Fruit fly (Drosophila melanogaster) whole organism, wandering third instar larva: ENCODE measurements around the gene AdamTS-B.

ENCODE experiments used
- CG9705 ChIP-seq: fragments of 200-800 bp; sonication (Bioruptor generic); optimal IDR thresholded peaks from 2 replicates; lab custom pipeline; 2018; ENCODE audit warnings: missing biosample characterization, mild to moderate bottlenecking, missing genetic modification characterization
- CrebA ChIP-seq: fragments of 200-800 bp; sonication (Bioruptor generic); optimal IDR thresholded peaks from 2 replicates; lab custom pipeline; 2016; ENCODE audit warnings: missing biosample characterization, mild to moderate bottlenecking, missing genetic modification characterization, borderline replicate concordance
- Dfd ChIP-seq: fragments of >200 bp; optimal IDR thresholded peaks from 2 replicates; lab custom pipeline; 2017; ENCODE audit warnings: missing biosample characterization, missing genetic modification characterization
- GATAd ChIP-seq: sonication (Bioruptor generic); optimal IDR thresholded peaks from 2 replicates; lab custom pipeline; 2016; ENCODE audit warnings: missing biosample characterization, missing genetic modification characterization
- HLH106 ChIP-seq: fragments of 200-800 bp; optimal IDR thresholded peaks from 3 replicates; lab custom pipeline; 2019; ENCODE audit warnings: missing biosample characterization, mild to moderate bottlenecking, missing genetic modification characterization, moderate library complexity
- Hnf4 ChIP-seq: fragments of 200-800 bp; sonication (Bioruptor generic); optimal IDR thresholded peaks from 2 replicates; lab custom pipeline; 2016; ENCODE audit warnings: missing biosample characterization, mild to moderate bottlenecking, missing genetic modification characterization
- Jra ChIP-seq: sonication (Bioruptor generic); optimal IDR thresholded peaks from 2 replicates; lab custom pipeline; 2016; ENCODE audit warnings: missing biosample characterization, missing genetic modification characterization
- Myc ChIP-seq: fragments of >200 bp; optimal IDR thresholded peaks from 2 replicates; lab custom pipeline; 2017
- N ChIP-seq: fragments of >200 bp; optimal IDR thresholded peaks from 2 replicates; lab custom pipeline; 2018; ENCODE audit warnings: missing biosample characterization, missing external identifiers, missing genetic modification characterization
- OdsH ChIP-seq: fragments of 200-800 bp; sonication (Bioruptor generic); optimal IDR thresholded peaks from 2 replicates; lab custom pipeline; 2016; ENCODE audit warnings: missing biosample characterization, mild to moderate bottlenecking, missing genetic modification characterization
- Rel ChIP-seq, 2 experiments: fragments of 200-800 bp; sonication (Bioruptor generic) in 1 of 2; optimal IDR thresholded peaks; 2 replicates in 1 of 2; 3 replicates in 1 of 2; lab custom pipeline; 2016 to 2019; ENCODE audit warnings: mild to moderate bottlenecking in 2 of 2, missing biosample characterization in 2 of 2, missing genetic modification characterization in 2 of 2, moderate library complexity in 1 of 2
- Sp1 ChIP-seq: fragments of 200-800 bp; sonication (Bioruptor generic); optimal IDR thresholded peaks from 3 replicates; lab custom pipeline; 2019; ENCODE audit warnings: missing biosample characterization, mild to moderate bottlenecking, missing genetic modification characterization, moderate library complexity
- Vsx2 ChIP-seq: fragments of 200-300, 225-300 bp; sonication (Bioruptor generic); optimal IDR thresholded peaks from 2 replicates; lab custom pipeline; 2018; ENCODE audit warnings: missing biosample characterization, missing genetic modification characterization; ENCODE audit not compliant: partially characterized antibody
- br ChIP-seq: fragments of 200-800 bp; sonication (Bioruptor generic); optimal IDR thresholded peaks from 2 replicates; lab custom pipeline; 2016; ENCODE audit warnings: missing biosample characterization, missing genetic modification characterization
- dl ChIP-seq, 2 experiments: fragments of 175-275, 200-275 bp in 1 of 2; fragments of 200-275 bp in 1 of 2; sonication (Bioruptor generic); optimal IDR thresholded peaks; lab custom pipeline; 2018; ENCODE audit warnings: mild to moderate bottlenecking in 2 of 2, missing biosample characterization in 2 of 2, missing genetic modification characterization in 2 of 2, moderate library complexity in 2 of 2; ENCODE audit not compliant: partially characterized antibody in 2 of 2, insufficient read depth in 1 of 2
- dmrt93B ChIP-seq: fragments of 200-800 bp; sonication (Bioruptor generic); optimal IDR thresholded peaks from 2 replicates; lab custom pipeline; 2018; ENCODE audit warnings: missing biosample characterization, mild to moderate bottlenecking, missing genetic modification characterization
- dsf ChIP-seq: sonication (Bioruptor generic); optimal IDR thresholded peaks from 2 replicates; lab custom pipeline; 2016; ENCODE audit warnings: missing biosample characterization, missing genetic modification characterization, borderline replicate concordance
- ey ChIP-seq: fragments of 200-800 bp; sonication (Bioruptor generic); optimal IDR thresholded peaks from 2 replicates; lab custom pipeline; 2016; ENCODE audit warnings: missing biosample characterization, missing genetic modification characterization
- foxo ChIP-seq, 2 experiments: fragments of 200-800 bp; sonication (Bioruptor generic); optimal IDR thresholded peaks; 2 replicates in 1 of 2; 3 replicates in 1 of 2; lab custom pipeline; 2016 to 2017; ENCODE audit warnings: missing biosample characterization in 2 of 2, missing genetic modification characterization in 2 of 2
- fru ChIP-seq: fragments of 200-800 bp; sonication (Bioruptor generic); optimal IDR thresholded peaks from 3 replicates; lab custom pipeline; 2016; ENCODE audit warnings: missing biosample characterization, mild to moderate bottlenecking, missing genetic modification characterization
- h ChIP-seq: fragments of 200-800 bp; sonication (Bioruptor generic); optimal IDR thresholded peaks from 3 replicates; lab custom pipeline; 2016; ENCODE audit warnings: missing biosample characterization, mild to moderate bottlenecking, missing genetic modification characterization
- jim ChIP-seq: fragments of 175-275, 200-325 bp; sonication (Bioruptor generic); optimal IDR thresholded peaks from 2 replicates; lab custom pipeline; 2016; ENCODE audit warnings: missing biosample characterization, mild to moderate bottlenecking, missing genetic modification characterization
- lola ChIP-seq: fragments of >200 bp; optimal IDR thresholded peaks from 2 replicates; lab custom pipeline; 2017; ENCODE audit warnings: missing biosample characterization, missing genetic modification characterization
- pan ChIP-seq: fragments of >200 bp; optimal IDR thresholded peaks from 2 replicates; lab custom pipeline; 2017
- psq ChIP-seq: fragments of 200-800 bp; sonication (Bioruptor generic); optimal IDR thresholded peaks from 3 replicates; lab custom pipeline; 2017; ENCODE audit warnings: missing biosample characterization, mild to moderate bottlenecking, missing genetic modification characterization, moderate library complexity
- rgr ChIP-seq: fragments of 200-800 bp; sonication (Bioruptor generic); optimal IDR thresholded peaks from 3 replicates; lab custom pipeline; 2016; ENCODE audit warnings: missing biosample characterization, mild to moderate bottlenecking, missing genetic modification characterization
- sage ChIP-seq: fragments of 200-800 bp; sonication (Bioruptor generic); optimal IDR thresholded peaks from 2 replicates; lab custom pipeline; 2016; ENCODE audit warnings: missing biosample characterization, mild to moderate bottlenecking, missing genetic modification characterization
- sv ChIP-seq: fragments of 200-800 bp; sonication (Bioruptor generic); optimal IDR thresholded peaks from 3 replicates; lab custom pipeline; 2016; ENCODE audit warnings: missing biosample characterization, missing genetic modification characterization
- tai ChIP-seq: sonication (Bioruptor generic); optimal IDR thresholded peaks from 2 replicates; lab custom pipeline; 2016; ENCODE audit warnings: missing biosample characterization, missing genetic modification characterization
- woc ChIP-seq: sonication (Bioruptor generic); optimal IDR thresholded peaks from 2 replicates; lab custom pipeline; 2016; ENCODE audit warnings: missing biosample characterization, mild to moderate bottlenecking, missing genetic modification characterization

The AdamTS-B gene

DNA sequence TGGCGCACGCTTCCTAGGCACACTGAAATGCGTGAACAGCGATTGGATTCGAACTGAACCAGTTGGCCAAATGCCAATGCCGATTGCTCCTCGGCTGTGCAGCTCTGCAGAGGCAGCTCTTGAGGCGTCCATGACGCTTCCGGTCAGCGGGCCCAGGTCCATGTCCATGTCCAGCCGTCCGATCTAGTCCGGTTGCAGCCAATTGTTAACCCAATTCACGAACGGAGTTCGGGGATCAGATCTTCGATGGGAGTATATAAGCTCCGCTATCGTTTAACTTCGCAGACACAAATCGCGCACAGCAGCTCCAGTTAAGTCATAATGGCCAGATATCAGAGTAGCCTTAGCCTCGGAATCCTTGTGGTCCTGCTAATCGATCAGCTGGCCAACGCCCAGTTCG, 15.4 kb upstream of the AdamTS-B start, which contains the start of gene CG42449:
Gene CG42449 (plus strand): TSS at position 301 of the 400 bp plus-strand sequence.
- TF ChIP-seq Dfd (GFP tag; lab: Kevin White, UChicago) (no peak), CrebA (no peak), sv (no peak), Myc (lab: Kevin White, UChicago) (no peak), jim (no peak), Vsx2 (GFP tag; lab: Kevin White, UChicago) (no peak), HLH106 (tag; lab: Kevin White, UChicago) (no peak)

DNA sequence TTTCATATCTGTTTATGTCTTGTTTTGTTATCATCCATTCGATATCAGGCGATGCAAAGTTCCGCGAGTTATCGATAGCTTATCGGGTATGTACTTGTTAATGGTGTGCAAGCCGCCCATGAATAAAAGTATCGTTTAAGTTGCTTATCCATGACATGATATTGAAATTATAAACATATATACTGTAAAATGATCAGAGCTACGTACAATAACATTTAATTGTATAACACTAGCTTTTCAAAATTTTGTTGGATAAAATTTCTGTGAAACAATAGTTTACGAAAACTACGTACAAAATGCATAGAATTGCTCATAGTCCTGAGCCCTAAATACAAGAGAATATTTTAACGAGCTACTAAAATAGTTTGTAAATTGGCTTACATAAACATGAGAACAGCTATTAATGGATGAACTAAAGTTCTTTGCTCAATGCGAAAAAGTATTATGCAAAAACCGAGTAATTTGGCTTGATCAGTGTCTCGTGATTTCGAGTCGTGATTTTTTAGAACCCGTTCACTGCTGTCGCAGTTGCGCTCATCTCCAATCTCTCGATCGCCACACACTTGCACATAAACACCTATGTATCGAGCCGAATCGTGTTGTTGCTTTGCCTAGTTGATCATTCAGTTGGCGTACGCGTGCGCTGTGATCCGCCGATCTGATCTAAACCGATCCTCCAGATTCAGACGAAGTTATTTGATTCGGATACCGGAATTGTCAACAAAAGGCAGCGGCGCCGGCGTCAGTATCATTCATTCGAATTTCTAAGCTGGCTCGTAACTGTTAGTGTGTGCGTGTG, 8.7 kb upstream of the AdamTS-B start, which contains the start of the genes PGAP1 and cv:
Gene PGAP1 (minus strand): TSS at position 57 of the 799 bp plus-strand sequence.
Gene cv (plus strand): TSS at position 586 of the 799 bp plus-strand sequence.
- TF ChIP-seq dsf (GFP tag; lab: Kevin White, UChicago) (no peak), HLH106 (tag; lab: Kevin White, UChicago) (peak; percentile 42), OdsH (GFP tag; lab: Kevin White, UChicago) (peak; percentile 21), CG9705 (GFP tag; lab: Kevin White, UChicago) (no peak), Rel (GFP tag; optimal IDR thresholded peaks at IDR 0.05; lab: Kevin White, UChicago) (no peak), Rel (tag; optimal IDR thresholded peaks at IDR 0.05; lab: Kevin White, UChicago) (no peak), Vsx2 (GFP tag; lab: Kevin White, UChicago) (no peak), fru (GFP tag; lab: Kevin White, UChicago) (no peak), h (GFP tag; lab: Kevin White, UChicago) (peak; percentile 33), dmrt93B (GFP tag; lab: Kevin White, UChicago) (no peak), woc (GFP tag; lab: Kevin White, UChicago) (peak; percentile 83), pan (lab: Kevin White, UChicago) (no peak), sage (GFP tag; lab: Kevin White, UChicago) (no peak), GATAd (peak; percentile 14), ey (peak; percentile 45), N (GFP tag; lab: Kevin White, UChicago) (no peak), rgr (GFP tag; lab: Kevin White, UChicago) (no peak), psq (GFP tag; lab: Kevin White, UChicago) (peak; percentile 19), jim (no peak), br (GFP tag; lab: Kevin White, UChicago) (peak; percentile 8), lola (GFP tag; lab: Kevin White, UChicago) (no peak), foxo (GFP tag; optimal IDR thresholded peaks at IDR 0.05; lab: Kevin White, UChicago) (peak in 1 of 2 experiments; percentile 64), Myc (lab: Kevin White, UChicago) (peak; percentile 13), sv (peak; percentile 12), Hnf4 (GFP tag; lab: Kevin White, UChicago) (no peak), Sp1 (GFP tag; lab: Kevin White, UChicago) (peak; percentile 55), Jra (peak; percentile 25)

DNA sequence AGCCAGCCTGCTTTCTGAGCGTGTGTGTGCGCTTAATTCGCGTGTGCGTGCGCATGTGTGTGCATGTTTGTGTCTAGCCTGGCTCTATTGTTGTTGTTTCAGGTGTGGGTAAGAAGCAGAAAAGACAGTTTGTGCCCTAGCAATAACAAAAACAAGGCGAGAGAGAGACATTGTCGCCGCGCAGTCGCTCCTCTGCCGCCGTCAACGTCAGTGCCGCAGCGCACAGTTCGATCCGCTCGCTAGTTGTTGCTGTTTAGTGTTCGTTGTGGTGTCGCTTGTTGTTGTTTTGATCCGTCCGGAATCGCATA, 8.2 kb upstream of the AdamTS-B start:
- TF ChIP-seq dmrt93B (GFP tag; lab: Kevin White, UChicago), result no peak
- TF ChIP-seq Myc (lab: Kevin White, UChicago), result no peak
- no peak for TF ChIP-seq HLH106 (tag; lab: Kevin White, UChicago)
- no peak for TF ChIP-seq lola (GFP tag; lab: Kevin White, UChicago)
- TF ChIP-seq fru (GFP tag; lab: Kevin White, UChicago), result no peak
- no peak for TF ChIP-seq Hnf4 (GFP tag; lab: Kevin White, UChicago)
- TF ChIP-seq OdsH (GFP tag; lab: Kevin White, UChicago), result no peak
- TF ChIP-seq sv, result no peak
- no peak for TF ChIP-seq CG9705 (GFP tag; lab: Kevin White, UChicago)
- TF ChIP-seq ey, result no peak
- no peak for TF ChIP-seq pan (lab: Kevin White, UChicago)
- TF ChIP-seq foxo (GFP tag; optimal IDR thresholded peaks at IDR 0.05; lab: Kevin White, UChicago), result no peak
- TF ChIP-seq dsf (GFP tag; lab: Kevin White, UChicago), result no peak
- no peak for TF ChIP-seq GATAd
- TF ChIP-seq sage (GFP tag; lab: Kevin White, UChicago), result no peak
- no peak for TF ChIP-seq tai (GFP tag; lab: Kevin White, UChicago)
- no peak for TF ChIP-seq br (GFP tag; lab: Kevin White, UChicago)
- TF ChIP-seq dl (GFP tag; optimal IDR thresholded peaks at IDR 0.05; lab: Kevin White, UChicago; ENCODE audit: insufficient read depth in 1 of 2, partially characterized antibody in 2 of 2), result no peak
- no peak for TF ChIP-seq Sp1 (GFP tag; lab: Kevin White, UChicago)
- TF ChIP-seq, all 38 proteins: peak for 0
